Fruit fly (Drosophila melanogaster) whole organism, wandering third instar larva: ENCODE results near the gene CG3552.

Experiments used
- Abd-B ChIP-seq: fragments of >200 bp; optimal IDR thresholded peaks from 2 replicates; lab custom pipeline; 2017; ENCODE audit warnings: missing biosample characterization, missing genetic modification characterization
- CG32264 ChIP-seq: fragments of 200-800 bp; sonication (Bioruptor generic); optimal IDR thresholded peaks from 2 replicates; lab custom pipeline; 2016; ENCODE audit warnings: missing biosample characterization, missing genetic modification characterization
- CG9705 ChIP-seq: fragments of 200-800 bp; sonication (Bioruptor generic); optimal IDR thresholded peaks from 2 replicates; lab custom pipeline; 2018; ENCODE audit warnings: missing biosample characterization, mild to moderate bottlenecking, missing genetic modification characterization
- CrebA ChIP-seq: fragments of 200-800 bp; sonication (Bioruptor generic); optimal IDR thresholded peaks from 2 replicates; lab custom pipeline; 2016; ENCODE audit warnings: missing biosample characterization, mild to moderate bottlenecking, missing genetic modification characterization, borderline replicate concordance
- Dfd ChIP-seq: fragments of >200 bp; optimal IDR thresholded peaks from 2 replicates; lab custom pipeline; 2017; ENCODE audit warnings: missing biosample characterization, missing genetic modification characterization
- Dif ChIP-seq: fragments of 200-275, 200-300 bp; sonication (Bioruptor generic); optimal IDR thresholded peaks from 2 replicates; lab custom pipeline; 2018; ENCODE audit warnings: missing biosample characterization, missing genetic modification characterization; ENCODE audit not compliant: partially characterized antibody
- HLH106 ChIP-seq: fragments of 200-800 bp; optimal IDR thresholded peaks from 3 replicates; lab custom pipeline; 2019; ENCODE audit warnings: missing biosample characterization, mild to moderate bottlenecking, missing genetic modification characterization, moderate library complexity
- Hnf4 ChIP-seq: fragments of 200-800 bp; sonication (Bioruptor generic); optimal IDR thresholded peaks from 2 replicates; lab custom pipeline; 2016; ENCODE audit warnings: missing biosample characterization, mild to moderate bottlenecking, missing genetic modification characterization
- Hr78 ChIP-seq: fragments of >200 bp; optimal IDR thresholded peaks from 2 replicates; lab custom pipeline; 2017; ENCODE audit warnings: missing biosample characterization, missing genetic modification characterization
- Hr83 ChIP-seq: fragments of 200-300 bp; sonication (Bioruptor generic); optimal IDR thresholded peaks from 2 replicates; lab custom pipeline; 2016; ENCODE audit warnings: missing biosample characterization, mild to moderate bottlenecking, missing genetic modification characterization, moderate library complexity; ENCODE audit not compliant: poor library complexity, severe bottlenecking
- Jra ChIP-seq: sonication (Bioruptor generic); optimal IDR thresholded peaks from 2 replicates; lab custom pipeline; 2016; ENCODE audit warnings: missing biosample characterization, missing genetic modification characterization
- OdsH ChIP-seq: fragments of 200-800 bp; sonication (Bioruptor generic); optimal IDR thresholded peaks from 2 replicates; lab custom pipeline; 2016; ENCODE audit warnings: missing biosample characterization, mild to moderate bottlenecking, missing genetic modification characterization
- Rel ChIP-seq, 2 experiments: fragments of 200-800 bp; sonication (Bioruptor generic) in 1 of 2; optimal IDR thresholded peaks; 2 replicates in 1 of 2; 3 replicates in 1 of 2; lab custom pipeline; 2016 to 2019; ENCODE audit warnings: mild to moderate bottlenecking in 2 of 2, missing biosample characterization in 2 of 2, missing genetic modification characterization in 2 of 2, moderate library complexity in 1 of 2
- Sp1 ChIP-seq: fragments of 200-800 bp; sonication (Bioruptor generic); optimal IDR thresholded peaks from 3 replicates; lab custom pipeline; 2019; ENCODE audit warnings: missing biosample characterization, mild to moderate bottlenecking, missing genetic modification characterization, moderate library complexity
- Vsx2 ChIP-seq: fragments of 200-300, 225-300 bp; sonication (Bioruptor generic); optimal IDR thresholded peaks from 2 replicates; lab custom pipeline; 2018; ENCODE audit warnings: missing biosample characterization, missing genetic modification characterization; ENCODE audit not compliant: partially characterized antibody
- brk ChIP-seq: fragments of 200-800 bp; sonication (Bioruptor generic); optimal IDR thresholded peaks from 2 replicates; lab custom pipeline; 2016; ENCODE audit warnings: missing biosample characterization, mild to moderate bottlenecking, missing genetic modification characterization
- dl ChIP-seq, 2 experiments: fragments of 175-275, 200-275 bp in 1 of 2; fragments of 200-275 bp in 1 of 2; sonication (Bioruptor generic); optimal IDR thresholded peaks; lab custom pipeline; 2018; ENCODE audit warnings: mild to moderate bottlenecking in 2 of 2, missing biosample characterization in 2 of 2, missing genetic modification characterization in 2 of 2, moderate library complexity in 2 of 2; ENCODE audit not compliant: partially characterized antibody in 2 of 2, insufficient read depth in 1 of 2
- dmrt93B ChIP-seq: fragments of 200-800 bp; sonication (Bioruptor generic); optimal IDR thresholded peaks from 2 replicates; lab custom pipeline; 2018; ENCODE audit warnings: missing biosample characterization, mild to moderate bottlenecking, missing genetic modification characterization
- dsf ChIP-seq: sonication (Bioruptor generic); optimal IDR thresholded peaks from 2 replicates; lab custom pipeline; 2016; ENCODE audit warnings: missing biosample characterization, missing genetic modification characterization, borderline replicate concordance
- ey ChIP-seq: fragments of 200-800 bp; sonication (Bioruptor generic); optimal IDR thresholded peaks from 2 replicates; lab custom pipeline; 2016; ENCODE audit warnings: missing biosample characterization, missing genetic modification characterization
- foxo ChIP-seq, 2 experiments: fragments of 200-800 bp; sonication (Bioruptor generic); optimal IDR thresholded peaks; 2 replicates in 1 of 2; 3 replicates in 1 of 2; lab custom pipeline; 2016 to 2017; ENCODE audit warnings: missing biosample characterization in 2 of 2, missing genetic modification characterization in 2 of 2
- fru ChIP-seq: fragments of 200-800 bp; sonication (Bioruptor generic); optimal IDR thresholded peaks from 3 replicates; lab custom pipeline; 2016; ENCODE audit warnings: missing biosample characterization, mild to moderate bottlenecking, missing genetic modification characterization
- h ChIP-seq: fragments of 200-800 bp; sonication (Bioruptor generic); optimal IDR thresholded peaks from 3 replicates; lab custom pipeline; 2016; ENCODE audit warnings: missing biosample characterization, mild to moderate bottlenecking, missing genetic modification characterization
- jim ChIP-seq: fragments of 175-275, 200-325 bp; sonication (Bioruptor generic); optimal IDR thresholded peaks from 2 replicates; lab custom pipeline; 2016; ENCODE audit warnings: missing biosample characterization, mild to moderate bottlenecking, missing genetic modification characterization
- pan ChIP-seq: fragments of >200 bp; optimal IDR thresholded peaks from 2 replicates; lab custom pipeline; 2017
- psq ChIP-seq: fragments of 200-800 bp; sonication (Bioruptor generic); optimal IDR thresholded peaks from 3 replicates; lab custom pipeline; 2017; ENCODE audit warnings: missing biosample characterization, mild to moderate bottlenecking, missing genetic modification characterization, moderate library complexity
- rgr ChIP-seq: fragments of 200-800 bp; sonication (Bioruptor generic); optimal IDR thresholded peaks from 3 replicates; lab custom pipeline; 2016; ENCODE audit warnings: missing biosample characterization, mild to moderate bottlenecking, missing genetic modification characterization
- sage ChIP-seq: fragments of 200-800 bp; sonication (Bioruptor generic); optimal IDR thresholded peaks from 2 replicates; lab custom pipeline; 2016; ENCODE audit warnings: missing biosample characterization, mild to moderate bottlenecking, missing genetic modification characterization
- usp ChIP-seq: fragments of >200 bp; optimal IDR thresholded peaks from 2 replicates; lab custom pipeline; 2017; ENCODE audit warnings: missing biosample characterization, missing genetic modification characterization
- woc ChIP-seq: sonication (Bioruptor generic); optimal IDR thresholded peaks from 2 replicates; lab custom pipeline; 2016; ENCODE audit warnings: missing biosample characterization, mild to moderate bottlenecking, missing genetic modification characterization

Gene CG3552

dm6 chr3L:9435831-9436230 is 20.3 kb upstream of the CG3552 start:
- TF ChIP-seq dsf (GFP tag; lab: Kevin White, UChicago), result no peak
- no peak for TF ChIP-seq OdsH (GFP tag; lab: Kevin White, UChicago)
- no peak for TF ChIP-seq pan (lab: Kevin White, UChicago)
- no peak for TF ChIP-seq Rel (GFP tag; optimal IDR thresholded peaks at IDR 0.05; lab: Kevin White, UChicago)
- TF ChIP-seq Rel (tag; optimal IDR thresholded peaks at IDR 0.05; lab: Kevin White, UChicago), result peak; percentile 73
- peak; percentile 4 for TF ChIP-seq h (GFP tag; lab: Kevin White, UChicago)

DNA sequence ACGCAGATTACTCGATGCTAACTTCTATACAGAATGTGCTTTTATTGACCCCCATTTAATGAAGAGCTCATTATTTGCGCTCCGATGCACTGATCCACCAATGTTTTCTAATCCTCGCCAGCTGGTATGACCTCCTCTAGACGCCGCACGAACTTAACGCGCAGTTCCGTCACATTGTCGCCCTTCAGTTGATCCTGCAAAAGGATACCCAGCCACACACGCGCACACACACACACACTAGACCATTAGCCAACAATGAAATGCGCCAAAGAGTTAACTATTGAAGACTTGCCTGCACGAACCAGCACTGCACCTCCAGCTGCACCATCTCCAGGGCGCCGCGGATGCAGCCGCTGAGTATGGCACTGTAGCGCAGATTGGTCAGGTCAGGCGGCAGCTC is 17.3 kb upstream of the CG3552 start:
- TF ChIP-seq dsf (GFP tag; lab: Kevin White, UChicago) (no peak), Dfd (peak; percentile 78)

DNA sequence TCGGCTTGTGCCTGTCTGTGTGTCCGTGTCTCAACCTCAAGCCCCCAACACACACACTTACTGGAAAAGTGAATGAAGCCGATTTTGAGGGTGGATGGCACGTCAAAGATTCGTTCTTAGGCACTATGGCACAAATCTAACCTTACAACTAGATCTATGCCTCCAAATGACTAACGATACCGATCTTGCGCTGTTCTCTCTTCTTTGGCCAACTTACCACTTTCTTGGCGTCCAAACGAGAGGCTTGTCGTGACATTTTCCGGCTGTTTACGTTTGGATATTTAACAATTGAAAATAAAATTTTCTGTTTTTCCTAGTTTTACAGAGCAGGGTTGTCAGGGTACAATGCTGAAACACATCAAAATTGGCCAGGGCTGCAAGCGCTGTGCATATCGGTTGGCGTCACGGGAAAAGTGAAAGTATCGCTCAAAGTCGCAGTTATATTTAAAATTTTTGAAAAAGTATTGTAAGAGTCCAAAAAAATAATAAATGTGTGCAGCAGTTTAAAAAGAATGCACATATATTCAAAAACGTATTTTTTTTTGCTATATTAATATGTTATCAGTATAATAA is 14.1 kb upstream of the CG3552 start, which contains the start of the genes Bet3 and Nf-YA:
Gene Bet3 (minus strand): TSS at position 361 of the 573 bp plus-strand sequence.
Gene Nf-YA (minus strand): TSS at position 361 of the 573 bp plus-strand sequence.
- TF ChIP-seq CrebA (GFP tag; lab: Kevin White, UChicago) (no peak), dsf (GFP tag; lab: Kevin White, UChicago) (peak; percentile 3), sage (no peak), HLH106 (tag; lab: Kevin White, UChicago) (peak; percentile 39), Rel (GFP tag; optimal IDR thresholded peaks at IDR 0.05; lab: Kevin White, UChicago) (no peak), Rel (tag; optimal IDR thresholded peaks at IDR 0.05; lab: Kevin White, UChicago) (peak; percentile 52), usp (no peak), Hnf4 (GFP tag; lab: Kevin White, UChicago) (peak; percentile 34), Abd-B (no peak), rgr (peak; percentile 58), fru (GFP tag; lab: Kevin White, UChicago) (no peak), jim (GFP tag; lab: Kevin White, UChicago) (no peak), woc (GFP tag; lab: Kevin White, UChicago) (peak; percentile 41), ey (GFP tag; lab: Kevin White, UChicago) (no peak), Hr83 (GFP tag; lab: Kevin White, UChicago) (peak; percentile 80), dl (GFP tag; optimal IDR thresholded peaks at IDR 0.05; lab: Kevin White, UChicago; ENCODE audit: insufficient read depth in 1 of 2, partially characterized antibody in 2 of 2) (no peak), Dfd (no peak), foxo (GFP tag; optimal IDR thresholded peaks at IDR 0.05; lab: Kevin White, UChicago) (peak in 1 of 2 experiments; percentile 56), h (GFP tag; lab: Kevin White, UChicago) (peak; percentile 9), Sp1 (GFP tag; lab: Kevin White, UChicago) (peak; percentile 36), Dif (no peak), Vsx2 (GFP tag; lab: Kevin White, UChicago) (no peak), psq (GFP tag; lab: Kevin White, UChicago) (no peak), CG32264 (no peak), Jra (GFP tag; lab: Kevin White, UChicago) (peak; percentile 64), Hr78 (GFP tag; lab: Kevin White, UChicago) (no peak)

DNA sequence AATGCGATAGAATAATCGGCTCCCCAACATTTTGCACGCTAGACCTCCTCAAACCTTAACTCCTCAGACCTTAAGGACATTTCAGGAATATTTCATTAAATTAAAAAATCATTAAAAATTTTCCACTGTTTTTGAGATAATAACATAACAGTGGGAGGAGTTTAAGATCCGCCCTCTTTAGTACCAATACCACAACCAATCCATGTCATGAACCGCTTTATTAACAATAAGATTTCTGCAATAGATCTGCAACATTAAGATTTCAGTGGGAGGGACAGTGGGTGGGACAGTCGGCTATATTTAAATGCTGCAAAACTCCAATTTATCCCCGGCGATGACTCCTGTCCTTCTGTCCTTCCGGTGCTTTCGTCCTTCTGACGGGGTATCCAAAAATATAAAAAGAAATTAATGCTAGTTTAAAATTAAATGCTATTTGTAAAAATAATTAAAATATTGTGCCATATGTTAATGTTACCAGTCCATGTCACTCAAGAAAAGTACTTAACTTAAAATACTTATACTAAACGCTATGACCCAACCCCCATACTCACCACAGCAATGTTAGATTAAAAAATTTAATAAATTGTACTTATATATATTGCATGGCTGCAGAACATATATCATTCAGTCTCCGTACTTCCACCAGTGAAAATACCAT is 13.4 kb upstream of the CG3552 start, which contains the start of gene Srg3:
Gene Srg3 (plus strand): TSS at position 608 of the 658 bp plus-strand sequence.
- TF ChIP-seq ey (GFP tag; lab: Kevin White, UChicago) (no peak), dmrt93B (GFP tag; lab: Kevin White, UChicago) (no peak), Jra (GFP tag; lab: Kevin White, UChicago) (no peak), woc (GFP tag; lab: Kevin White, UChicago) (no peak)

DNA sequence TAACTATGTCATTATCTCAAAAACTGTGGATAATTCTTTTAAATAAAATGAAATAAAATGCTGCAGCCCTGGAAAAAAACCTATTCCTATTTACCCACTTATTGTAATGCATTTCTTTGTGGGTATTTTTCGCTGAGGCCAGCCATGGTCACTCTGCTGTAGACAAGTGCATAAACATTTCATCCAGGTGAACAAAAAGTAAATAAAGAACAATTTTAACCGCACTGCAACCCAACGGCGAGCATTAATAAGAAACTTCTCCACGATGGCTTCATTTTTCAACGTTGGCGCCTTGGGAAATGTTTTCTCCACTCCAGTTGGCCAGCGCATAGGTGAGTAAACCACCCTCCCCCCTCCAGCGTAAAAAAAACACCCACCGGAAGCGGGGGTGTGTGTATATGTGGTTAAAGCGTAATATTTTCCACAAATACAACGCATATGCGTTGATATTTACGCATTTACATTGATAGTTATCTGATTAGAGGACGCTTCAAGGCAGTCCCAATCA is 9.3 kb upstream of the CG3552 start, which contains the start of gene CG3529:
Gene CG3529 (plus strand): TSS at position 134 of the 508 bp plus-strand sequence.
- TF ChIP-seq CG9705 (GFP tag; lab: Kevin White, UChicago), result peak; percentile 12
- no peak for TF ChIP-seq Rel (GFP tag; optimal IDR thresholded peaks at IDR 0.05; lab: Kevin White, UChicago)
- TF ChIP-seq Rel (tag; optimal IDR thresholded peaks at IDR 0.05; lab: Kevin White, UChicago), result peak; percentile 61
- peak; percentile 26 for TF ChIP-seq Hnf4 (GFP tag; lab: Kevin White, UChicago)
- TF ChIP-seq foxo (GFP tag; optimal IDR thresholded peaks at IDR 0.05; lab: Kevin White, UChicago), result peak in 1 of 2 experiments; percentile 38
- no peak for TF ChIP-seq dsf (GFP tag; lab: Kevin White, UChicago)
- TF ChIP-seq psq (GFP tag; lab: Kevin White, UChicago), result no peak
- peak; percentile 41 for TF ChIP-seq brk (GFP tag; lab: Kevin White, UChicago)
- TF ChIP-seq Dfd, result no peak
- peak; percentile 9 for TF ChIP-seq ey (GFP tag; lab: Kevin White, UChicago)
- TF ChIP-seq sage, result peak; percentile 28
- peak; percentile 53 for TF ChIP-seq Sp1 (GFP tag; lab: Kevin White, UChicago)
- peak; percentile 63 for TF ChIP-seq jim (GFP tag; lab: Kevin White, UChicago)
- TF ChIP-seq fru (GFP tag; lab: Kevin White, UChicago), result peak; percentile 32
- peak; percentile 56 for TF ChIP-seq HLH106 (tag; lab: Kevin White, UChicago)
- peak; percentile 36 for TF ChIP-seq rgr
